Fruit fly (Drosophila melanogaster) whole organism, embryonic: ENCODE measurements around the gene Ada1-2.
A peak's percentile ranks its signal among the peaks of the same experiment; 100 is the strongest.

Experiments
- Aef1 ChIP-seq: fragments of 200-800 bp; sonication (Bioruptor generic); IDR thresholded peaks from 3 replicates; pipeline ENCODE4 v1.3.6; 2022; ENCODE audit warnings: missing biosample characterization, missing genetic modification characterization
- Antp ChIP-seq: fragments of 200-800 bp; sonication (Bioruptor generic); optimal IDR thresholded peaks from 3 replicates; lab custom pipeline; 2016; ENCODE audit warnings: missing biosample characterization, missing genetic modification characterization
- Bdp1 ChIP-seq: fragments of 200-800 bp; sonication (Bioruptor generic); optimal IDR thresholded peaks from 3 replicates; lab custom pipeline; 2016; ENCODE audit warnings: missing biosample characterization, missing genetic modification characterization
- Bteb2 ChIP-seq: fragments of 200-800 bp; sonication (Bioruptor generic); optimal IDR thresholded peaks from 2 replicates; lab custom pipeline; 2016; ENCODE audit warnings: missing biosample characterization, missing genetic modification characterization
- CG10321 ChIP-seq: fragments of 200-800 bp; sonication (Bioruptor generic); IDR thresholded peaks from 2 replicates; pipeline ENCODE4 v1.3.6; 2022; ENCODE audit warnings: missing biosample characterization, missing genetic modification characterization
- CG10366 ChIP-seq: fragments of 200-800 bp; sonication (Bioruptor generic); IDR thresholded peaks from 2 replicates; pipeline ENCODE4 v1.3.6; 2022; ENCODE audit warnings: missing biosample characterization, missing genetic modification characterization
- CG11398 ChIP-seq: fragments of 200-800 bp; sonication (Bioruptor generic); optimal IDR thresholded peaks from 2 replicates; lab custom pipeline; 2016; ENCODE audit warnings: missing biosample characterization, missing genetic modification characterization
- CG1233 ChIP-seq: fragments of 200-800 bp; sonication (Bioruptor generic); optimal IDR thresholded peaks from 4 replicates; lab custom pipeline; 2018; ENCODE audit warnings: missing biosample characterization, mild to moderate bottlenecking, missing genetic modification characterization
- CG1602 ChIP-seq: fragments of 200-800 bp; sonication (Bioruptor generic); optimal IDR thresholded peaks from 3 replicates; lab custom pipeline; 2016; ENCODE audit warnings: missing biosample characterization, missing genetic modification characterization
- CG31388 ChIP-seq: fragments of 200-800 bp; sonication (Bioruptor generic); optimal IDR thresholded peaks from 2 replicates; lab custom pipeline; 2016; ENCODE audit warnings: missing biosample characterization, missing genetic modification characterization
- CG31441 ChIP-seq: fragments of 200-800 bp; sonication (Bioruptor generic); IDR thresholded peaks from 2 replicates; pipeline ENCODE4 v1.3.6; 2022; ENCODE audit warnings: missing biosample characterization, missing genetic modification characterization
- CG32532 ChIP-seq: fragments of 200-800 bp; sonication (Bioruptor generic); IDR thresholded peaks from 2 replicates; pipeline ENCODE4 v1.3.6; 2022; ENCODE audit warnings: missing biosample characterization, missing genetic modification characterization
- CG3281 ChIP-seq: fragments of 200-800 bp; sonication (Bioruptor generic); optimal IDR thresholded peaks from 3 replicates; lab custom pipeline; 2017; ENCODE audit warnings: missing biosample characterization, mild to moderate bottlenecking, missing genetic modification characterization
- CG33213 ChIP-seq: fragments of 200-800 bp; sonication (Bioruptor generic); optimal IDR thresholded peaks from 3 replicates; lab custom pipeline; 2016; ENCODE audit warnings: missing biosample characterization, missing genetic modification characterization
- CG34376 ChIP-seq: fragments of 200-800 bp; sonication (Bioruptor generic); optimal IDR thresholded peaks from 2 replicates; lab custom pipeline; 2018; ENCODE audit warnings: missing biosample characterization, mild to moderate bottlenecking, missing genetic modification characterization
- CG3838 ChIP-seq: fragments of 200-800 bp; sonication (Bioruptor generic); optimal IDR thresholded peaks from 3 replicates; lab custom pipeline; 2016; ENCODE audit warnings: missing biosample characterization, missing genetic modification characterization
- CG42726 ChIP-seq: fragments of 200-800 bp; sonication (Bioruptor generic); IDR thresholded peaks from 2 replicates; pipeline ENCODE4 v1.3.6; 2022; ENCODE audit warnings: missing biosample characterization, missing genetic modification characterization; ENCODE audit not compliant: partially characterized antibody
- CG4854 ChIP-seq: fragments of 200-800 bp; sonication (Bioruptor generic); optimal IDR thresholded peaks from 2 replicates; lab custom pipeline; 2016; ENCODE audit warnings: missing biosample characterization, missing genetic modification characterization, inconsistent platforms
- CG6813 ChIP-seq: fragments of 200-800 bp; sonication (Bioruptor generic); optimal IDR thresholded peaks from 2 replicates; lab custom pipeline; 2017; ENCODE audit warnings: missing biosample characterization, missing genetic modification characterization, mild to moderate bottlenecking, moderate library complexity, missing genetic modification reagents
- CG6854 ChIP-seq: fragments of 200-800 bp; sonication (Bioruptor generic); optimal IDR thresholded peaks from 3 replicates; lab custom pipeline; 2017; ENCODE audit warnings: missing biosample characterization, mild to moderate bottlenecking, missing genetic modification characterization
- CHES-1-like ChIP-seq: fragments of 200-800 bp; sonication (Bioruptor generic); optimal IDR thresholded peaks from 2 replicates; lab custom pipeline; 2016; ENCODE audit warnings: missing biosample characterization, missing genetic modification characterization
- Dll ChIP-seq: fragments of 200-800 bp; sonication (Bioruptor generic); IDR thresholded peaks from 4 replicates; pipeline ENCODE4 v1.3.6; 2022; ENCODE audit warnings: missing biosample characterization, missing genetic modification characterization; ENCODE audit not compliant: partially characterized antibody
- Elba2 ChIP-seq: fragments of 200-800 bp; sonication (Bioruptor generic); optimal IDR thresholded peaks from 3 replicates; lab custom pipeline; 2016; ENCODE audit warnings: missing biosample characterization, missing genetic modification characterization
- HHEX ChIP-seq: fragments of 200-800 bp; sonication (Bioruptor generic); optimal IDR thresholded peaks from 3 replicates; lab custom pipeline; 2017; ENCODE audit warnings: missing biosample characterization, mild to moderate bottlenecking, missing genetic modification characterization, missing genetic modification reagents
- Hey ChIP-seq: fragments of 200-800 bp; sonication (Bioruptor generic); optimal IDR thresholded peaks from 3 replicates; lab custom pipeline; 2018; ENCODE audit warnings: missing biosample characterization, mild to moderate bottlenecking, missing genetic modification characterization
- Lim3 ChIP-seq: fragments of 200-800 bp; sonication (Bioruptor generic); IDR thresholded peaks from 2 replicates; pipeline ENCODE4 v1.3.6; 2022; ENCODE audit warnings: missing biosample characterization, missing genetic modification characterization
- Med ChIP-seq: fragments of 200-800 bp; sonication (Bioruptor generic); peaks from one replicate; lab custom pipeline; 2016; ENCODE audit warnings: missing biosample characterization, missing genetic modification characterization, mild to moderate bottlenecking, inconsistent platforms, moderate library complexity
- Nf-YB ChIP-seq: fragments of 200-800 bp; sonication (Bioruptor generic); optimal IDR thresholded peaks from 3 replicates; lab custom pipeline; 2019; ENCODE audit warnings: missing biosample characterization, mild to moderate bottlenecking, missing genetic modification characterization, moderate library complexity
- PHDP ChIP-seq: fragments of 200-800 bp; sonication (Bioruptor generic); optimal IDR thresholded peaks from 3 replicates; lab custom pipeline; 2018; ENCODE audit warnings: missing biosample characterization, mild to moderate bottlenecking, missing genetic modification characterization, moderate library complexity
- Ravus ChIP-seq: fragments of 200-800 bp; sonication (Bioruptor generic); IDR thresholded peaks from 2 replicates; pipeline ENCODE4 v1.3.6; 2022; ENCODE audit warnings: missing biosample characterization, missing genetic modification characterization
- Vsx1 ChIP-seq: fragments of 200-800 bp; sonication (Bioruptor generic); optimal IDR thresholded peaks from 2 replicates; lab custom pipeline; 2017; ENCODE audit warnings: missing biosample characterization, mild to moderate bottlenecking, missing genetic modification characterization, missing genetic modification reagents
- ase ChIP-seq: fragments of 200-800 bp; sonication (Bioruptor generic); IDR thresholded peaks from 3 replicates; pipeline ENCODE4 v1.3.6; 2022; ENCODE audit warnings: missing biosample characterization, missing genetic modification characterization
- az2 ChIP-seq: fragments of 200-800 bp; sonication (Bioruptor generic); optimal IDR thresholded peaks from 3 replicates; lab custom pipeline; 2016; ENCODE audit warnings: missing biosample characterization, missing genetic modification characterization
- bowl ChIP-seq: fragments of 200-800 bp; sonication (Bioruptor generic); IDR thresholded peaks from 2 replicates; pipeline ENCODE4 v1.3.6; 2022; ENCODE audit warnings: missing biosample characterization, missing genetic modification characterization
- chinmo ChIP-seq: fragments of 200-800 bp; sonication (Bioruptor generic); IDR thresholded peaks from 4 replicates; pipeline ENCODE4 v1.3.6; 2022; ENCODE audit warnings: missing biosample characterization, missing genetic modification characterization; ENCODE audit not compliant: partially characterized antibody
- dimm ChIP-seq: fragments of 200-800 bp; sonication (Bioruptor generic); IDR thresholded peaks from 2 replicates; pipeline ENCODE4 v1.3.6; 2022; ENCODE audit warnings: missing biosample characterization, missing genetic modification characterization
- esg ChIP-seq: fragments of 200-800 bp; sonication (Bioruptor generic); conservative IDR thresholded peaks from 2 replicates; pipeline ENCODE4 v1.3.6; 2022; ENCODE audit warnings: missing biosample characterization, missing genetic modification characterization
- grn ChIP-seq: fragments of 200-800 bp; sonication (Bioruptor generic); optimal IDR thresholded peaks from 3 replicates; lab custom pipeline; 2017; ENCODE audit warnings: missing biosample characterization, missing genetic modification characterization
- gro ChIP-seq: fragments of 200-800 bp; sonication (Bioruptor generic); optimal IDR thresholded peaks from 2 replicates; lab custom pipeline; 2016; ENCODE audit warnings: missing biosample characterization, missing genetic modification characterization
- hth ChIP-seq: fragments of >200 bp; optimal IDR thresholded peaks from 2 replicates; lab custom pipeline; 2017; ENCODE audit warnings: inconsistent platforms
- kay ChIP-seq: fragments of 200-800 bp; sonication (Bioruptor generic); optimal IDR thresholded peaks from 2 replicates; lab custom pipeline; 2016; ENCODE audit warnings: missing biosample characterization, missing genetic modification characterization
- lab ChIP-seq: fragments of 200-800 bp; sonication (Bioruptor generic); optimal IDR thresholded peaks from 3 replicates; lab custom pipeline; 2017; ENCODE audit warnings: missing biosample characterization, missing genetic modification characterization, mild to moderate bottlenecking, moderate library complexity, missing genetic modification reagents
- mirr ChIP-seq: fragments of 200-800 bp; sonication (Bioruptor generic); optimal IDR thresholded peaks from 3 replicates; lab custom pipeline; 2018; ENCODE audit warnings: missing biosample characterization, mild to moderate bottlenecking, missing genetic modification characterization
- nerfin-1 ChIP-seq: fragments of 200-800 bp; sonication (Bioruptor generic); optimal IDR thresholded peaks from 3 replicates; lab custom pipeline; 2019; ENCODE audit warnings: missing biosample characterization, mild to moderate bottlenecking, missing genetic modification characterization, moderate library complexity
- phol ChIP-seq: fragments of 200-800 bp; sonication (Bioruptor generic); optimal IDR thresholded peaks from 3 replicates; lab custom pipeline; 2018; ENCODE audit warnings: missing biosample characterization, mild to moderate bottlenecking, missing genetic modification characterization, moderate library complexity
- row ChIP-seq: fragments of 200-800 bp; sonication (Bioruptor generic); IDR thresholded peaks from 3 replicates; pipeline ENCODE4 v1.3.6; 2022; ENCODE audit warnings: missing biosample characterization, missing genetic modification characterization
- sna ChIP-seq: fragments of 200-800 bp; sonication (Bioruptor generic); IDR thresholded peaks from 2 replicates; pipeline ENCODE4 v1.3.6; 2022; ENCODE audit warnings: missing biosample characterization, missing genetic modification characterization; ENCODE audit not compliant: partially characterized antibody
- sqz ChIP-seq: fragments of 200-800 bp; sonication (Bioruptor generic); optimal IDR thresholded peaks from 3 replicates; lab custom pipeline; 2018; ENCODE audit warnings: missing biosample characterization, mild to moderate bottlenecking, missing genetic modification characterization
- sug ChIP-seq: fragments of 200-800 bp; optimal IDR thresholded peaks from 2 replicates; lab custom pipeline; 2019; ENCODE audit warnings: missing biosample characterization, mild to moderate bottlenecking, missing genetic modification characterization, moderate library complexity
- vnd ChIP-seq: fragments of 200-800 bp; sonication (Bioruptor generic); IDR thresholded peaks from 3 replicates; pipeline ENCODE4 v1.3.6; 2022; ENCODE audit warnings: missing biosample characterization, missing genetic modification characterization; ENCODE audit not compliant: partially characterized antibody
- wek ChIP-seq: fragments of 200-800 bp; sonication (Bioruptor generic); optimal IDR thresholded peaks from 3 replicates; lab custom pipeline; 2018; ENCODE audit warnings: missing biosample characterization, mild to moderate bottlenecking, missing genetic modification characterization, moderate library complexity

The Ada1-2 gene

DNA sequence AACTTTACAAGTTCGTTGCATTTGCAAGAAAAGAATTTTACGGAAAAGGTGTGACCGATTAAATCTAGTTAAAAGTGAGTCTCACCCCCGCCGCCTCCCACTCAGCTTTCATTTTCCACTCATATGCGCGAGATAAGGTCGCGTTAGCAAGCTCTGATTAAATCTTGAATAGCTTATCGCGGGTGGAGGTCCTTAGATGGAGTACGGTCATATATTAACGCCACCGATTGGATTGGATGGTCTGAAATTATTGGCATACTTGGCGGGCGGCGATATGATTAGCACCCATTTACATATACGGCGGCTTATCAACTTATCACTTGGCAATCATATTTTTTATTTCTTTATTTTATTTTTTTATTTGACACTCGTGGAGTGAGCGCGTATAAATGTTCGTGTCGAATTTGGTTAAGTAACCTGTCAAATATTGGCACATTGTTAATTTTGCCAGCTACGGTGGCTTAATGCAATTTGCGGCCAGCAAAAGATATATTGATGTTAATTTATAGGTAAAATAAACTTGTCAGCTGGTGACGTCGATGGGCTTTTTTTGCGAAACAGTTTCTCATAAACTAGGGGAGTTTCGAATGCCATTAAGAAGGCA lies 37.0 kb downstream of the Ada1-2 start (continued):
- TF ChIP-seq gro (no peak), CG34376 (GFP tag; lab: Kevin White, UChicago) (peak; percentile 69), hth (lab: Kevin White, UChicago) (no peak), CG3838 (GFP tag; lab: Kevin White, UChicago) (no peak), wek (GFP tag; lab: Kevin White, UChicago) (no peak), CG6813 (no peak), sna (no peak), esg (GFP tag; lab: Robert Waterston, UW) (no peak), Hey (tag; lab: Kevin White, UChicago) (peak; percentile 7), lab (no peak), CG3281 (GFP tag; lab: Kevin White, UChicago) (no peak), CG31388 (GFP tag; lab: Kevin White, UChicago) (no peak), CG11398 (GFP tag; lab: Kevin White, UChicago) (no peak), row (GFP tag; lab: Robert Waterston, UW) (no peak), CG33213 (GFP tag; lab: Kevin White, UChicago) (no peak), chinmo (GFP tag; lab: Robert Waterston, UW) (0 out of 4 replicates have a peak, but pooled peaks have one; percentile 55), Ravus (GFP tag; lab: Robert Waterston, UW) (no peak), Bdp1 (GFP tag; lab: Kevin White, UChicago) (no peak), CG32532 (GFP tag; lab: Robert Waterston, UW) (no peak), CG10366 (GFP tag; lab: Robert Waterston, UW) (no peak), bowl (GFP tag; lab: Robert Waterston, UW) (no peak), dimm (GFP tag; lab: Robert Waterston, UW) (no peak), HHEX (GFP tag; lab: Kevin White, UChicago) (no peak), Lim3 (no peak), sqz (GFP tag; lab: Kevin White, UChicago) (no peak), CG6854 (GFP tag; lab: Kevin White, UChicago) (no peak), CG1233 (GFP tag; lab: Kevin White, UChicago) (no peak), kay (no peak), Med (peak; percentile 45), Vsx1 (peak; percentile 25), vnd (GFP tag; lab: Robert Waterston, UW) (no peak), phol (no peak), CG4854 (GFP tag; lab: Kevin White, UChicago) (no peak), CG1602 (GFP tag; lab: Kevin White, UChicago) (no peak), CHES-1-like (no peak), CG10321 (GFP tag; lab: Robert Waterston, UW) (no peak)

DNA sequence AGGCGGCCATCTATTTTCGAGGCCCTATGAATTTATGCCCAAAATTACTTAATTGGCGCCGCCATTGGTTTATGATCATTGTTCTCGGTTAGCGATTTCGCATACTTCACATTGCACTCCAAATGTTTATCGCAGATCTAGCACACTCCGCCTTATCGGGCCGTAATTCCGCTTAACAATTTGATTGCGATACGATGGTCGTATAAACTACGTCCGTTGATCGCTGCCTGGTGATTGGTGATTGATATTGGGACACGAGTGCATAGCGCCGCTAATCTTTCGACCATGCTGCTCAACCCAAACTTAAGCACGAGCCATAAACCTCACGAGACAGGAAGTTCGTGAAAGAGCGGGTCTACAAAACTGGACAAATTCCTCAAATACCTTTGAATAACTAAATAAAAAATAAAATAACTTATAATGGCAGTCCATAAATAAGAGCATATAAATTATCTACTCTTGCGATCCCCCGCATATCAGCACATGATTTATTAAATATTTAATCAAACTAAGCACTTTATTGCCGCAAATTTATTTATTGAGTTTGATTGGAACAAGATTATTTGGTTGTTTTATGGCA lies 37.9 kb downstream of the Ada1-2 start:
- no peak for TF ChIP-seq CG31441 (GFP tag; lab: Robert Waterston, UW)
- TF ChIP-seq nerfin-1 (tag; lab: Kevin White, UChicago) = no peak
- peak; percentile 74 for TF ChIP-seq sug (tag; lab: Kevin White, UChicago)
- no peak for TF ChIP-seq Aef1 (GFP tag; lab: Robert Waterston, UW)
- TF ChIP-seq Dll (GFP tag; lab: Robert Waterston, UW) = no peak
- TF ChIP-seq az2 = no peak
- peak; percentile 82 for TF ChIP-seq CG34376 (GFP tag; lab: Kevin White, UChicago)
- peak; percentile 15 for TF ChIP-seq mirr (GFP tag; lab: Kevin White, UChicago)
- TF ChIP-seq Nf-YB (GFP tag; lab: Kevin White, UChicago) = peak; percentile 58
- TF ChIP-seq ase (GFP tag; lab: Robert Waterston, UW) = no peak
- TF ChIP-seq Bteb2 (GFP tag; lab: Kevin White, UChicago) = no peak
- peak; percentile 9 for TF ChIP-seq PHDP (tag; lab: Kevin White, UChicago)
- TF ChIP-seq CG6854 (GFP tag; lab: Kevin White, UChicago) = no peak
- peak; percentile 95 for TF ChIP-seq grn
- TF ChIP-seq Antp = no peak
- TF ChIP-seq Med = peak; percentile 12
- 0 out of 4 replicates have a peak, but pooled peaks have one; percentile 48 for TF ChIP-seq chinmo (GFP tag; lab: Robert Waterston, UW)
- no peak for TF ChIP-seq CG42726 (GFP tag; lab: Robert Waterston, UW)
- TF ChIP-seq Elba2 (GFP tag; lab: Kevin White, UChicago) = no peak
